Fruit fly (Drosophila melanogaster) whole organism: ENCODE measurements around the gene Mlp84B.

Experiments
- CG8478 ChIP-seq: fragments of >200 bp; optimal IDR thresholded peaks from 2 replicates; lab custom pipeline; 2018; ENCODE audit warnings: inconsistent platforms
- Dll ChIP-seq: fragments of >200 bp; optimal IDR thresholded peaks from 2 replicates; lab custom pipeline; 2017
- EcR ChIP-seq, 2 experiments: fragments of >200 bp; optimal IDR thresholded peaks; 2 replicates each; lab custom pipeline; 2017; ENCODE audit warnings: missing biosample characterization in 2 of 2, missing genetic modification characterization in 2 of 2, missing genetic modification reagents in 2 of 2
- pan ChIP-seq: fragments of >200 bp; optimal IDR thresholded peaks from 2 replicates; lab custom pipeline; 2017
- psq ChIP-seq: fragments of >200 bp; optimal IDR thresholded peaks from 2 replicates; lab custom pipeline; 2017
- usp ChIP-seq: fragments of >200 bp; optimal IDR thresholded peaks from 2 replicates; lab custom pipeline; 2017; ENCODE audit warnings: missing biosample characterization, missing genetic modification characterization, mixed read lengths

Gene Mlp84B

dm6 chr3R:7122172-7123072, 4.9 kb upstream of the Mlp84B start:
- TF ChIP-seq CG8478 (lab: Kevin White, UChicago): no peak
- no peak for TF ChIP-seq usp (GFP tag; lab: Kevin White, UChicago)
- no peak for TF ChIP-seq Dll (lab: Kevin White, UChicago)
- TF ChIP-seq EcR (GFP tag; optimal IDR thresholded peaks at IDR 0.05; lab: Kevin White, UChicago): peak; percentile 57 to 74

- TF ChIP-seq CG8478 (lab: Kevin White, UChicago) (no peak), pan (lab: Kevin White, UChicago) (no peak), psq (lab: Kevin White, UChicago) (no peak), usp (GFP tag; lab: Kevin White, UChicago) (no peak), Dll (lab: Kevin White, UChicago) (no peak), EcR (GFP tag; optimal IDR thresholded peaks at IDR 0.05; lab: Kevin White, UChicago) (no peak)
These were observed 1.0 kb downstream of the Mlp84B start for dm6 chr3R:7116511-7116910.

dm6 chr3R:7112977-7113376, 4.6 kb downstream of the Mlp84B start:
- no peak for TF ChIP-seq EcR (GFP tag; optimal IDR thresholded peaks at IDR 0.05; lab: Kevin White, UChicago)
- TF ChIP-seq CG8478 (lab: Kevin White, UChicago): no peak
- no peak for TF ChIP-seq pan (lab: Kevin White, UChicago)
- TF ChIP-seq usp (GFP tag; lab: Kevin White, UChicago): no peak
- no peak for TF ChIP-seq psq (lab: Kevin White, UChicago)
- no peak for TF ChIP-seq Dll (lab: Kevin White, UChicago)

- no peak for TF ChIP-seq usp (GFP tag; lab: Kevin White, UChicago)
- no peak for TF ChIP-seq Dll (lab: Kevin White, UChicago)
- no peak for TF ChIP-seq CG8478 (lab: Kevin White, UChicago)
- TF ChIP-seq pan (lab: Kevin White, UChicago): no peak
- TF ChIP-seq psq (lab: Kevin White, UChicago): no peak
- TF ChIP-seq EcR (GFP tag; optimal IDR thresholded peaks at IDR 0.05; lab: Kevin White, UChicago): no peak
These were observed 6.2 kb downstream of the Mlp84B start for dm6 chr3R:7111206-7111858.

- peak in 1 of 2 experiments; percentile 59 for TF ChIP-seq EcR (GFP tag; optimal IDR thresholded peaks at IDR 0.05; lab: Kevin White, UChicago)
- no peak for TF ChIP-seq usp (GFP tag; lab: Kevin White, UChicago)
- TF ChIP-seq CG8478 (lab: Kevin White, UChicago): no peak
These were observed 7.7 kb downstream of the Mlp84B start for dm6 chr3R:7109760-7110303.

dm6 chr3R:7108589-7109312, 8.8 kb downstream of the Mlp84B start:
- no peak for TF ChIP-seq usp (GFP tag; lab: Kevin White, UChicago)
- no peak for TF ChIP-seq psq (lab: Kevin White, UChicago)

dm6 chr3R:7107713-7108588, 9.6 kb downstream of the Mlp84B start:
- peak; percentile 94 for TF ChIP-seq Dll (lab: Kevin White, UChicago)
- TF ChIP-seq CG8478 (lab: Kevin White, UChicago): no peak
- TF ChIP-seq psq (lab: Kevin White, UChicago): no peak
- no peak for TF ChIP-seq usp (GFP tag; lab: Kevin White, UChicago)
- TF ChIP-seq pan (lab: Kevin White, UChicago): no peak
- TF ChIP-seq EcR (GFP tag; optimal IDR thresholded peaks at IDR 0.05; lab: Kevin White, UChicago): peak in 1 of 2 experiments; percentile 95

dm6 chr3R:7105503-7106164, 11.9 kb downstream of the Mlp84B start:
- TF ChIP-seq pan (lab: Kevin White, UChicago): peak; percentile 5
- no peak for TF ChIP-seq CG8478 (lab: Kevin White, UChicago)
- TF ChIP-seq EcR (GFP tag; optimal IDR thresholded peaks at IDR 0.05; lab: Kevin White, UChicago): no peak
- no peak for TF ChIP-seq usp (GFP tag; lab: Kevin White, UChicago)
- no peak for TF ChIP-seq Dll (lab: Kevin White, UChicago)
- no peak for TF ChIP-seq psq (lab: Kevin White, UChicago)

- TF ChIP-seq psq (lab: Kevin White, UChicago) (no peak), pan (lab: Kevin White, UChicago) (no peak), usp (GFP tag; lab: Kevin White, UChicago) (no peak), Dll (lab: Kevin White, UChicago) (no peak), EcR (GFP tag; optimal IDR thresholded peaks at IDR 0.05; lab: Kevin White, UChicago) (no peak)
These were observed 13.2 kb downstream of the Mlp84B start for dm6 chr3R:7104308-7104707.
